Fruit fly (Drosophila melanogaster) whole organism, embryonic: ENCODE measurements around the gene Rhp.

Source experiments
- ATbp ChIP-seq: fragments of 200-800 bp; sonication (Bioruptor generic); optimal IDR thresholded peaks from 2 replicates; lab custom pipeline; 2017; ENCODE audit warnings: missing biosample characterization, mild to moderate bottlenecking, missing genetic modification characterization, missing genetic modification reagents
- BtbVII ChIP-seq: fragments of 200-800 bp; sonication (Bioruptor generic); optimal IDR thresholded peaks from 3 replicates; lab custom pipeline; 2017; ENCODE audit warnings: missing biosample characterization, mild to moderate bottlenecking, missing genetic modification characterization
- Bteb2 ChIP-seq: fragments of 200-800 bp; sonication (Bioruptor generic); optimal IDR thresholded peaks from 2 replicates; lab custom pipeline; 2016; ENCODE audit warnings: missing biosample characterization, missing genetic modification characterization
- C15 ChIP-seq: fragments of 200-800 bp; sonication (Bioruptor generic); IDR thresholded peaks from 3 replicates; pipeline ENCODE4 v1.3.6; 2022; ENCODE audit warnings: missing biosample characterization, missing genetic modification characterization
- CG10209 ChIP-seq: fragments of 200-800 bp; sonication (Bioruptor generic); optimal IDR thresholded peaks from 3 replicates; lab custom pipeline; 2017; ENCODE audit warnings: missing biosample characterization, mild to moderate bottlenecking, missing genetic modification characterization, missing genetic modification reagents
- CG11723 ChIP-seq: fragments of 200-800 bp; sonication (Bioruptor generic); optimal IDR thresholded peaks from 2 replicates; lab custom pipeline; 2017; ENCODE audit warnings: missing biosample characterization, mild to moderate bottlenecking, missing genetic modification characterization
- CG13287 ChIP-seq: fragments of 200-800 bp; sonication (Bioruptor generic); IDR thresholded peaks from 2 replicates; pipeline ENCODE4 v1.3.6; 2022; ENCODE audit warnings: missing biosample characterization, missing genetic modification characterization; ENCODE audit not compliant: partially characterized antibody
- CG1603 ChIP-seq: fragments of 200-800 bp; sonication (Bioruptor generic); optimal IDR thresholded peaks from 2 replicates; lab custom pipeline; 2019; ENCODE audit warnings: missing biosample characterization, mild to moderate bottlenecking, missing genetic modification characterization, moderate library complexity
- CG16815 ChIP-seq: fragments of 200-800 bp; sonication (Bioruptor generic); optimal IDR thresholded peaks from 3 replicates; lab custom pipeline; 2017; ENCODE audit warnings: missing biosample characterization, mild to moderate bottlenecking, missing genetic modification characterization
- CG31388 ChIP-seq: fragments of 200-800 bp; sonication (Bioruptor generic); optimal IDR thresholded peaks from 2 replicates; lab custom pipeline; 2016; ENCODE audit warnings: missing biosample characterization, missing genetic modification characterization
- CG31441 ChIP-seq: fragments of 200-800 bp; sonication (Bioruptor generic); IDR thresholded peaks from 2 replicates; pipeline ENCODE4 v1.3.6; 2022; ENCODE audit warnings: missing biosample characterization, missing genetic modification characterization
- CG34422 ChIP-seq: fragments of 200-800 bp; sonication (Bioruptor generic); IDR thresholded peaks from 3 replicates; pipeline ENCODE4 v1.3.6; 2022; ENCODE audit warnings: missing biosample characterization, missing genetic modification characterization
- CG6854 ChIP-seq: fragments of 200-800 bp; sonication (Bioruptor generic); optimal IDR thresholded peaks from 3 replicates; lab custom pipeline; 2017; ENCODE audit warnings: missing biosample characterization, mild to moderate bottlenecking, missing genetic modification characterization
- CrebB ChIP-seq: fragments of 200-800 bp; sonication (Bioruptor generic); optimal IDR thresholded peaks from 3 replicates; lab custom pipeline; 2018; ENCODE audit warnings: missing biosample characterization, mild to moderate bottlenecking, missing genetic modification characterization
- D ChIP-seq, 2 experiments: fragments of 200-800 bp in 1 of 2; fragments of >200 bp in 1 of 2; sonication (Bioruptor generic) in 1 of 2; optimal IDR thresholded peaks; 2 replicates in 1 of 2; 3 replicates in 1 of 2; lab custom pipeline; 2017; ENCODE audit warnings: mild to moderate bottlenecking in 1 of 2, missing biosample characterization in 1 of 2, missing genetic modification characterization in 1 of 2, missing genetic modification reagents in 1 of 2
- HLH4C ChIP-seq: fragments of 200-800 bp; sonication (Bioruptor generic); IDR thresholded peaks from 3 replicates; pipeline ENCODE4 v1.3.6; 2022; ENCODE audit warnings: missing biosample characterization, missing genetic modification characterization; ENCODE audit not compliant: partially characterized antibody
- HLH54F ChIP-seq: fragments of 200-800 bp; sonication (Bioruptor generic); optimal IDR thresholded peaks from 3 replicates; lab custom pipeline; 2016; ENCODE audit warnings: missing biosample characterization, missing genetic modification characterization
- Hr3 ChIP-seq: fragments of 200-800 bp; sonication (Bioruptor generic); optimal IDR thresholded peaks from 3 replicates; lab custom pipeline; 2016; ENCODE audit warnings: missing biosample characterization, missing genetic modification characterization
- Hr78 ChIP-seq, 2 experiments: fragments of 200-800 bp in 1 of 2; fragments of >200 bp in 1 of 2; sonication (Bioruptor generic) in 1 of 2; optimal IDR thresholded peaks; 2 replicates each; lab custom pipeline; 2017 to 2019; ENCODE audit warnings: missing biosample characterization in 2 of 2, missing genetic modification characterization in 2 of 2, mild to moderate bottlenecking in 1 of 2, moderate library complexity in 1 of 2
- Myb ChIP-seq: fragments of 200-800 bp; sonication (Bioruptor generic); optimal IDR thresholded peaks from 2 replicates; lab custom pipeline; 2016; ENCODE audit warnings: missing biosample characterization, missing genetic modification characterization
- Oaz ChIP-seq: fragments of 200-800 bp; sonication (Bioruptor generic); IDR thresholded peaks from 2 replicates; pipeline ENCODE4 v1.3.6; 2022; ENCODE audit warnings: missing biosample characterization, missing genetic modification characterization
- Opbp ChIP-seq: fragments of 200-800 bp; sonication (Bioruptor generic); IDR thresholded peaks from 3 replicates; pipeline ENCODE4 v1.3.6; 2022; ENCODE audit warnings: missing biosample characterization, missing genetic modification characterization; ENCODE audit not compliant: partially characterized antibody
- Pdp1 ChIP-seq, 2 experiments: fragments of 200-800 bp; sonication (Bioruptor generic); optimal IDR thresholded peaks; 3 replicates each; lab custom pipeline; 2016; ENCODE audit warnings: missing biosample characterization in 2 of 2, missing genetic modification characterization in 2 of 2, mild to moderate bottlenecking in 1 of 2, moderate library complexity in 1 of 2
- Sox100B ChIP-seq: fragments of 200-800 bp; sonication (Bioruptor generic); optimal IDR thresholded peaks from 3 replicates; lab custom pipeline; 2018; ENCODE audit warnings: missing biosample characterization, mild to moderate bottlenecking, missing genetic modification characterization
- Sox102F ChIP-seq: fragments of 200-800 bp; sonication (Bioruptor generic); optimal IDR thresholded peaks from 2 replicates; lab custom pipeline; 2018; ENCODE audit warnings: missing biosample characterization, mild to moderate bottlenecking, missing genetic modification characterization, moderate library complexity
- Usf ChIP-seq: fragments of 200-800 bp; sonication (Bioruptor generic); optimal IDR thresholded peaks from 2 replicates; lab custom pipeline; 2017; ENCODE audit warnings: missing genotype, missing biosample characterization, missing genetic modification characterization
- Xrp1 ChIP-seq: fragments of 200-800 bp; sonication (Bioruptor generic); IDR thresholded peaks from 2 replicates; pipeline ENCODE4 v1.3.6; 2022; ENCODE audit warnings: missing biosample characterization, missing genetic modification characterization
- YL-1 ChIP-seq: fragments of 200-800 bp; sonication (Bioruptor generic); optimal IDR thresholded peaks from 3 replicates; lab custom pipeline; 2017; ENCODE audit warnings: missing biosample characterization, mild to moderate bottlenecking, missing genetic modification characterization
- ac ChIP-seq: fragments of 200-800 bp; sonication (Bioruptor generic); optimal IDR thresholded peaks from 3 replicates; lab custom pipeline; 2017; ENCODE audit warnings: missing biosample characterization, mild to moderate bottlenecking, missing genetic modification characterization
- ap ChIP-seq: fragments of 200-800 bp; sonication (Bioruptor generic); IDR thresholded peaks from 2 replicates; pipeline ENCODE4 v1.3.6; 2022; ENCODE audit warnings: missing biosample characterization, missing genetic modification characterization
- br ChIP-seq: fragments of >200 bp; optimal IDR thresholded peaks from 2 replicates; lab custom pipeline; 2017
- chinmo ChIP-seq: fragments of 200-800 bp; sonication (Bioruptor generic); IDR thresholded peaks from 4 replicates; pipeline ENCODE4 v1.3.6; 2022; ENCODE audit warnings: missing biosample characterization, missing genetic modification characterization; ENCODE audit not compliant: partially characterized antibody
- gem ChIP-seq: fragments of 200-800 bp; sonication (Bioruptor generic); optimal IDR thresholded peaks from 2 replicates; lab custom pipeline; 2019; ENCODE audit warnings: missing biosample characterization, mild to moderate bottlenecking, missing genetic modification characterization, moderate library complexity
- ham ChIP-seq: fragments of 200-800 bp; sonication (Bioruptor generic); IDR thresholded peaks from 2 replicates; pipeline ENCODE4 v1.3.6; 2022; ENCODE audit warnings: missing biosample characterization, missing genetic modification characterization
- jigr1 ChIP-seq: fragments of 200-800 bp; sonication (Bioruptor generic); IDR thresholded peaks from 3 replicates; pipeline ENCODE4 v1.3.6; 2022; ENCODE audit warnings: missing biosample characterization, missing genetic modification characterization
- kay ChIP-seq: fragments of 200-800 bp; sonication (Bioruptor generic); optimal IDR thresholded peaks from 2 replicates; lab custom pipeline; 2016; ENCODE audit warnings: missing biosample characterization, missing genetic modification characterization
- mam ChIP-seq: fragments of 200-800 bp; sonication (Bioruptor generic); optimal IDR thresholded peaks from 3 replicates; lab custom pipeline; 2016; ENCODE audit warnings: missing biosample characterization, missing genetic modification characterization
- nau ChIP-seq: fragments of 200-800 bp; sonication (Bioruptor generic); optimal IDR thresholded peaks from 3 replicates; lab custom pipeline; 2017; ENCODE audit warnings: missing biosample characterization, mild to moderate bottlenecking, missing genetic modification characterization, missing genetic modification reagents
- nom ChIP-seq: fragments of 200-800 bp; sonication (Bioruptor generic); optimal IDR thresholded peaks from 2 replicates; lab custom pipeline; 2017; ENCODE audit warnings: missing biosample characterization, missing genetic modification characterization, mild to moderate bottlenecking, moderate library complexity, missing genetic modification reagents
- pzg ChIP-seq: fragments of 200-800 bp; sonication (Bioruptor generic); optimal IDR thresholded peaks from 3 replicates; lab custom pipeline; 2018; ENCODE audit warnings: missing biosample characterization, mild to moderate bottlenecking, missing genetic modification characterization, moderate library complexity
- ro ChIP-seq: fragments of 200-800 bp; sonication (Bioruptor generic); IDR thresholded peaks from 2 replicates; pipeline ENCODE4 v1.3.6; 2022; ENCODE audit warnings: missing biosample characterization, missing genetic modification characterization
- row ChIP-seq: fragments of 200-800 bp; sonication (Bioruptor generic); IDR thresholded peaks from 3 replicates; pipeline ENCODE4 v1.3.6; 2022; ENCODE audit warnings: missing biosample characterization, missing genetic modification characterization
- sna ChIP-seq: fragments of 200-800 bp; sonication (Bioruptor generic); IDR thresholded peaks from 2 replicates; pipeline ENCODE4 v1.3.6; 2022; ENCODE audit warnings: missing biosample characterization, missing genetic modification characterization; ENCODE audit not compliant: partially characterized antibody
- sqz ChIP-seq: fragments of 200-800 bp; sonication (Bioruptor generic); optimal IDR thresholded peaks from 3 replicates; lab custom pipeline; 2018; ENCODE audit warnings: missing biosample characterization, mild to moderate bottlenecking, missing genetic modification characterization
- stc ChIP-seq: fragments of 200-800 bp; sonication (Bioruptor generic); IDR thresholded peaks from 2 replicates; pipeline ENCODE4 v1.3.6; 2022; ENCODE audit warnings: missing biosample characterization, missing genetic modification characterization
- tio ChIP-seq: fragments of 200-800 bp; sonication (Bioruptor generic); optimal IDR thresholded peaks from 2 replicates; lab custom pipeline; 2017; ENCODE audit warnings: missing biosample characterization, missing genetic modification characterization, inconsistent platforms
- wor ChIP-seq: fragments of 200-800 bp; sonication (Bioruptor generic); IDR thresholded peaks from 2 replicates; pipeline ENCODE4 v1.3.6; 2022; ENCODE audit warnings: missing biosample characterization, missing genetic modification characterization

The Rhp gene

dm6 chrX:15788235-15789187, at the start of gene Rhp:
TSS of gene Rhp (plus strand) at chrX:15788897.
- TF ChIP-seq CG16815 (GFP tag; lab: Kevin White, UChicago) (no peak), Hr78 (GFP tag; optimal IDR thresholded peaks at IDR 0.05; lab: Kevin White, UChicago) (no peak), pzg (peak; percentile 37), Bteb2 (GFP tag; lab: Kevin White, UChicago) (no peak), Pdp1 (GFP tag; optimal IDR thresholded peaks at IDR 0.05; lab: Kevin White, UChicago) (peak in 1 of 2 experiments; percentile 19), BtbVII (GFP tag; lab: Kevin White, UChicago) (peak; percentile 68), CG31388 (no peak), wor (no peak), ac (GFP tag; lab: Kevin White, UChicago) (peak; percentile 19), ap (no peak), nau (no peak), stc (no peak), Oaz (GFP tag; lab: Robert Waterston, UW) (no peak), HLH54F (GFP tag; lab: Kevin White, UChicago) (no peak), tio (GFP tag; lab: Kevin White, UChicago) (no peak), Xrp1 (GFP tag; lab: Robert Waterston, UW) (peak; percentile 40; the same call in 1 of the 2 replicates), CG31441 (GFP tag; lab: Robert Waterston, UW) (no peak), nom (GFP tag; lab: Kevin White, UChicago) (peak; percentile 90), gem (peak; percentile 68), CG10209 (GFP tag; lab: Kevin White, UChicago) (peak; percentile 43), CG34422 (GFP tag; lab: Robert Waterston, UW) (no peak), C15 (GFP tag; lab: Robert Waterston, UW) (no peak), sqz (GFP tag; lab: Kevin White, UChicago) (peak; percentile 58), CG1603 (tag; lab: Kevin White, UChicago) (peak; percentile 73), CG6854 (GFP tag; lab: Kevin White, UChicago) (no peak), mam (GFP tag; lab: Kevin White, UChicago) (no peak), ATbp (peak; percentile 77), Myb (GFP tag; lab: Kevin White, UChicago) (peak; percentile 19), HLH4C (GFP tag; lab: Robert Waterston, UW) (peak; percentile 23; the same call in 1 of the 3 replicates), sna (GFP tag; lab: Robert Waterston, UW) (no peak), ro (GFP tag; lab: Robert Waterston, UW) (no peak), CG11723 (no peak), YL-1 (GFP tag; lab: Kevin White, UChicago) (peak; percentile 43), Usf (GFP tag; lab: Kevin White, UChicago) (no peak), jigr1 (no peak), row (GFP tag; lab: Robert Waterston, UW) (peak; percentile 32; the same call in 2 of the 3 replicates), br (lab: Kevin White, UChicago) (no peak), chinmo (0 out of 4 replicates have a peak, but pooled peaks have one; percentile 41), Sox100B (GFP tag; lab: Kevin White, UChicago) (peak; percentile 60), Sox102F (GFP tag; lab: Kevin White, UChicago) (peak; percentile 50), D (optimal IDR thresholded peaks at IDR 0.05; lab: Kevin White, UChicago) (no peak), D (GFP tag; optimal IDR thresholded peaks at IDR 0.05; lab: Kevin White, UChicago) (peak; percentile 43), CrebB (tag; lab: Kevin White, UChicago) (peak; percentile 76), ham (no peak), CG13287 (GFP tag; lab: Robert Waterston, UW) (peak; percentile 25; the same call in 1 of the 2 replicates), Hr3 (GFP tag; lab: Kevin White, UChicago) (no peak), kay (GFP tag; lab: Kevin White, UChicago) (no peak), Opbp (GFP tag; lab: Robert Waterston, UW) (0 out of 3 replicates have a peak, but pooled peaks have one; percentile 14)
